Worm (Caenorhabditis elegans) whole organism, late embryonic: ENCODE measurements around the gene F07A11.1.
A peak's percentile ranks its signal among the peaks of the same experiment; 100 is the strongest.

Source experiments
- F13H6.1 ChIP-seq: sonication (generic microtip); optimal IDR thresholded peaks from 2 replicates; lab custom pipeline; 2016; ENCODE audit warnings: missing genetic modification characterization, missing compliant biosample characterization
- K02D7.2 ChIP-seq: sonication (generic microtip); optimal IDR thresholded peaks from 2 replicates; lab custom pipeline; 2017; ENCODE audit warnings: mild to moderate bottlenecking, missing genetic modification characterization, missing compliant biosample characterization
- K09A11.1 ChIP-seq: sonication (generic microtip); optimal IDR thresholded peaks from 2 replicates; lab custom pipeline; 2017; ENCODE audit warnings: antibody characterized with exemption, mild to moderate bottlenecking, missing genetic modification characterization, missing compliant biosample characterization; ENCODE audit not compliant: insufficient read depth
- T23F11.4 ChIP-seq: fragments of 200-800 bp; sonication (Bioruptor generic); optimal IDR thresholded peaks from 2 replicates; lab custom pipeline; 2018; ENCODE audit warnings: mild to moderate bottlenecking, missing genetic modification characterization, missing compliant biosample characterization
- ahr-1 ChIP-seq: sonication (generic microtip); optimal IDR thresholded peaks from 2 replicates; lab custom pipeline; 2016; ENCODE audit warnings: missing genetic modification characterization, missing compliant biosample characterization
- ama-1 ChIP-seq: fragments of 150-350 bp; optimal IDR thresholded peaks from 2 replicates; lab custom pipeline; 2014
- ceh-2 ChIP-seq: sonication (generic microtip); optimal IDR thresholded peaks from 2 replicates; lab custom pipeline; 2016; ENCODE audit warnings: missing genotype, missing genetic modification characterization, missing compliant biosample characterization
- ceh-22 ChIP-seq: sonication (generic microtip); optimal IDR thresholded peaks from 2 replicates; lab custom pipeline; 2017; ENCODE audit warnings: missing biosample characterization, missing genetic modification characterization
- ceh-24 ChIP-seq: sonication (generic microtip); optimal IDR thresholded peaks from 2 replicates; lab custom pipeline; 2016; ENCODE audit warnings: mild to moderate bottlenecking, missing genetic modification characterization, missing compliant biosample characterization
- ceh-30 ChIP-seq: fragments of 150-350 bp; optimal IDR thresholded peaks from 2 replicates; lab custom pipeline; 2014; ENCODE audit warnings: missing biosample characterization, missing genetic modification characterization
- ceh-31 ChIP-seq: sonication (generic microtip); optimal IDR thresholded peaks from 2 replicates; lab custom pipeline; 2016; ENCODE audit warnings: missing genetic modification characterization, missing compliant biosample characterization
- ceh-34 ChIP-seq: sonication (generic microtip); optimal IDR thresholded peaks from 2 replicates; lab custom pipeline; 2016; ENCODE audit warnings: mild to moderate bottlenecking, missing genetic modification characterization, missing compliant biosample characterization
- ceh-45 ChIP-seq: fragments of 200-800 bp; sonication (Bioruptor generic); IDR thresholded peaks from 2 replicates; pipeline ENCODE4 v1.3.6; 2022; ENCODE audit warnings: missing genetic modification reagents, missing genetic modification characterization, missing compliant biosample characterization
- ceh-48 ChIP-seq: sonication (generic microtip); optimal IDR thresholded peaks from 2 replicates; lab custom pipeline; 2016; ENCODE audit warnings: missing genetic modification characterization, inconsistent platforms, missing compliant biosample characterization
- ceh-6 ChIP-seq: fragments of 200-800 bp; sonication (Bioruptor generic); optimal IDR thresholded peaks from 2 replicates; lab custom pipeline; 2018; ENCODE audit warnings: mild to moderate bottlenecking, missing genetic modification characterization, missing compliant biosample characterization
- ceh-9 ChIP-seq: sonication (generic microtip); optimal IDR thresholded peaks from 2 replicates; lab custom pipeline; 2016; ENCODE audit warnings: mild to moderate bottlenecking, missing genetic modification characterization, inconsistent platforms, missing compliant biosample characterization
- dmd-4 ChIP-seq: sonication (generic microtip); optimal IDR thresholded peaks from 2 replicates; lab custom pipeline; 2016; ENCODE audit warnings: borderline replicate concordance, missing genetic modification characterization, missing compliant biosample characterization
- elt-2 ChIP-seq: sonication (generic microtip); optimal IDR thresholded peaks from 2 replicates; lab custom pipeline; 2016; ENCODE audit warnings: missing genetic modification reagents, missing genetic modification characterization, missing compliant biosample characterization
- ets-4 ChIP-seq: sonication (generic microtip); optimal IDR thresholded peaks from 2 replicates; lab custom pipeline; 2016; ENCODE audit warnings: missing genetic modification characterization, missing compliant biosample characterization
- fax-1 ChIP-seq: sonication (generic microtip); optimal IDR thresholded peaks from 2 replicates; lab custom pipeline; 2016; ENCODE audit warnings: missing genotype, missing genetic modification characterization, missing compliant biosample characterization
- fkh-10 ChIP-seq: fragments of 150-350 bp; optimal IDR thresholded peaks from 2 replicates; lab custom pipeline; 2014; ENCODE audit warnings: missing biosample characterization, missing genetic modification reagents, missing genetic modification characterization
- fkh-6 ChIP-seq: sonication (generic microtip); optimal IDR thresholded peaks from 2 replicates; lab custom pipeline; 2016; ENCODE audit warnings: missing genetic modification characterization, missing compliant biosample characterization
- gmeb-2 ChIP-seq: sonication (generic microtip); optimal IDR thresholded peaks from 2 replicates; lab custom pipeline; 2016; ENCODE audit warnings: missing genetic modification characterization, inconsistent platforms, missing compliant biosample characterization
- hlh-13 ChIP-seq: fragments of 200-800 bp; sonication (Bioruptor generic); optimal IDR thresholded peaks from 2 replicates; lab custom pipeline; 2018; ENCODE audit warnings: mild to moderate bottlenecking, missing genetic modification characterization, missing compliant biosample characterization
- hlh-30 ChIP-seq: sonication (generic microtip); optimal IDR thresholded peaks from 2 replicates; lab custom pipeline; 2017; ENCODE audit warnings: antibody characterized with exemption, missing genetic modification characterization, missing compliant biosample characterization; ENCODE audit not compliant: insufficient read depth
- hlh-6 ChIP-seq: sonication (generic microtip); optimal IDR thresholded peaks from 2 replicates; lab custom pipeline; 2016; ENCODE audit warnings: missing genotype, missing genetic modification characterization, missing compliant biosample characterization
- lim-6 ChIP-seq: sonication (generic microtip); optimal IDR thresholded peaks from 2 replicates; lab custom pipeline; 2016; ENCODE audit warnings: missing genetic modification characterization, missing compliant biosample characterization
- lin-11 ChIP-seq: fragments of 200-800 bp; sonication (Bioruptor generic); optimal IDR thresholded peaks from 2 replicates; lab custom pipeline; 2018; ENCODE audit warnings: mild to moderate bottlenecking, missing genetic modification characterization, missing compliant biosample characterization
- madf-2 ChIP-seq: sonication (generic microtip); optimal IDR thresholded peaks from 2 replicates; lab custom pipeline; 2017; ENCODE audit warnings: missing genetic modification characterization, missing compliant biosample characterization
- mec-3 ChIP-seq: sonication (generic microtip); optimal IDR thresholded peaks from 2 replicates; lab custom pipeline; 2016; ENCODE audit warnings: borderline replicate concordance, missing genetic modification characterization, missing compliant biosample characterization
- nhr-11 ChIP-seq: fragments of 150-350 bp; optimal IDR thresholded peaks from 2 replicates; lab custom pipeline; 2014; ENCODE audit warnings: missing biosample characterization, missing genetic modification characterization
- nhr-232 ChIP-seq: sonication (generic microtip); optimal IDR thresholded peaks from 2 replicates; lab custom pipeline; 2016; ENCODE audit warnings: missing genetic modification characterization, missing compliant biosample characterization
- npax-4 ChIP-seq: sonication (generic microtip); optimal IDR thresholded peaks from 2 replicates; lab custom pipeline; 2016; ENCODE audit warnings: missing genetic modification characterization, missing compliant biosample characterization
- pat-9 ChIP-seq: fragments of 200-800 bp; sonication (Bioruptor generic); optimal IDR thresholded peaks from 2 replicates; lab custom pipeline; 2018; ENCODE audit warnings: mild to moderate bottlenecking, missing genetic modification characterization, moderate library complexity, missing compliant biosample characterization
- pax-1 ChIP-seq: fragments of 150-350 bp; optimal IDR thresholded peaks from 2 replicates; lab custom pipeline; 2014; ENCODE audit warnings: missing biosample characterization, missing genetic modification characterization
- pha-2 ChIP-seq: sonication (generic microtip); optimal IDR thresholded peaks from 2 replicates; lab custom pipeline; 2017; ENCODE audit warnings: mild to moderate bottlenecking, missing genetic modification characterization, missing compliant biosample characterization
- pqm-1 ChIP-seq: sonication (generic microtip); optimal IDR thresholded peaks from 2 replicates; lab custom pipeline; 2016; ENCODE audit warnings: missing genetic modification characterization, missing compliant biosample characterization
- pros-1 ChIP-seq: fragments of 150-350 bp; optimal IDR thresholded peaks from 2 replicates; lab custom pipeline; 2014; ENCODE audit warnings: missing biosample characterization, missing genetic modification reagents, missing genetic modification characterization
- ref-2 ChIP-seq: sonication (generic microtip); optimal IDR thresholded peaks from 2 replicates; lab custom pipeline; 2016; ENCODE audit warnings: missing genetic modification characterization, missing compliant biosample characterization
- rnt-1 ChIP-seq: sonication (generic microtip); optimal IDR thresholded peaks from 2 replicates; lab custom pipeline; 2016; ENCODE audit warnings: missing genetic modification characterization, missing compliant biosample characterization
- sdc-2 ChIP-seq: sonication (generic microtip); optimal IDR thresholded peaks from 2 replicates; lab custom pipeline; 2016; ENCODE audit warnings: missing genotype, missing genetic modification characterization, missing compliant biosample characterization
- sox-2 ChIP-seq: fragments of 200-800 bp; sonication (Bioruptor generic); IDR thresholded peaks from 2 replicates; pipeline ENCODE4 v1.3.6; 2022; ENCODE audit warnings: missing genetic modification reagents, missing genetic modification characterization, missing compliant biosample characterization
- sox-4 ChIP-seq: sonication (generic microtip); optimal IDR thresholded peaks from 2 replicates; lab custom pipeline; 2017; ENCODE audit warnings: mild to moderate bottlenecking, missing genetic modification characterization, inconsistent platforms, missing compliant biosample characterization
- syd-9 ChIP-seq: sonication (generic microtip); optimal IDR thresholded peaks from 2 replicates; lab custom pipeline; 2016; ENCODE audit warnings: mild to moderate bottlenecking, missing genetic modification characterization, moderate library complexity, missing compliant biosample characterization
- tbx-7 ChIP-seq: sonication (generic microtip); optimal IDR thresholded peaks from 2 replicates; lab custom pipeline; 2016; ENCODE audit warnings: missing genotype, missing genetic modification characterization, missing compliant biosample characterization
- unc-3 ChIP-seq, 2 experiments: fragments of 200-800 bp in 1 of 2; sonication (Bioruptor generic) in 1 of 2; sonication (generic microtip) in 1 of 2; conservative IDR thresholded peaks in 1 of 2; optimal IDR thresholded peaks in 1 of 2; 2 replicates each; pipeline versions ENCODE4 v1.3.6 to Lab custom; 2016 to 2022; ENCODE audit warnings: missing compliant biosample characterization in 2 of 2, missing genetic modification characterization in 2 of 2, missing genetic modification reagents in 1 of 2
- unc-55 ChIP-seq: sonication (generic microtip); optimal IDR thresholded peaks from 2 replicates; lab custom pipeline; 2017; ENCODE audit warnings: missing biosample characterization, missing genetic modification reagents, missing genetic modification characterization
- unc-86 ChIP-seq: sonication (generic microtip); optimal IDR thresholded peaks from 2 replicates; lab custom pipeline; 2016; ENCODE audit warnings: missing genetic modification characterization, missing compliant biosample characterization
- ztf-16 ChIP-seq: sonication (generic microtip); optimal IDR thresholded peaks from 2 replicates; lab custom pipeline; 2017; ENCODE audit warnings: missing genetic modification characterization, missing compliant biosample characterization

Gene F07A11.1

DNA sequence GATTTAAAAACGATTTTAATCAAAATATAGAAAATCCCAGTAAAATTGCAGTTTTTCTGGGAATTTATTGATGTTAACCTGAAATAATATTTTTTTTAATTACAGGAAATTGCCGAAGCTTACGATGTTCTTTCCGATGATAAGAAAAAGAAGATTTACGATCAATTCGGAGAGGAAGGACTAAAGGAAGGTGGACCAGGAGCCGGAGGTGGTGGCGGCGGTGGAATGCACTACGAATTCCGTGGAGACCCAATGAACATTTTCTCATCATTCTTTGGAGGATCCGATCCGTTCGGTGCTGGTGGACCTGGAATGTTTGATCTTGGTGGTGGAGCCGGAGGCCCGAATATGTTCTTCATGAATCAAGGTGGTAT lies 46.0 kb downstream of the F07A11.1 start:
- TF ChIP-seq K02D7.2 (no peak), ceh-6 (GFP tag; lab: Kevin White, UChicago) (no peak), ceh-2 (tag; lab: Kevin White, UChicago) (no peak), tbx-7 (tag; lab: Kevin White, UChicago) (no peak), T23F11.4 (GFP tag; lab: Kevin White, UChicago) (no peak), unc-86 (tag; lab: Kevin White, UChicago) (no peak), ahr-1 (tag; lab: Kevin White, UChicago) (no peak), rnt-1 (no peak), fkh-10 (GFP tag; lab: Kevin White, UChicago) (no peak)

DNA sequence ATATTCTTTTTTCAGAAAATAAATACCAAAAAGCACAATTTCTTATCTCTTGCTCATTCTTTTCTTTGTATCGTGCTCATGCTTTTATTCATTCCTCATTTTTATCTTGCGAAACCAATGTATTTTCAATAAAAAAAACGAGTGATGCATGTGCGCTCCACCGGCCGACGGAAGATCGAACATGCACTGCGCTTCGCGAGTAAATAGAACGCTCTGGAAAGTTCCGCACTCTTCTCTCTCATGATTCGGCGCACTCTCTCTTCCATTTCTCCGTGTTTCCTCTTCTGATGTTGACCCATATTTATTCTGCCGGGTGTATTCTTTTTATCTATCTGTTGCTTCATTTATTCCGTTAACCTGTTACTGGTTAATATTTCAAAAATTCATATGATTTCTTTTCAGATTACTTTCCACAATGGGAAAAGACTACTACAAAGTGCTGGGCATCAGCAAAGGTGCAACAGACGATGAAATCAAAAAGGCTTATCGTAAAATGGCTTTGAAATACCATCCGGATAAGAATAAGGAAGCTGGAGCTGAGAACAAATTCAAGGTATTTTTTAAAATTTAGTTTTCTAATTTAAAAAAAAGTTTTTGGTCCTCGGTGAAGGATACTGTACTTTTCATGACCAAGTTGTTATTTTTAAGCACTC lies 46.5 kb downstream of the F07A11.1 start, which contains the start of gene dnj-13:
dnj-13 (plus strand) TSS at position 403 of the 653 bp plus-strand sequence.
- TF ChIP-seq nhr-11 (tag; lab: Kevin White, UChicago) (no peak), ahr-1 (tag; lab: Kevin White, UChicago) (no peak), hlh-6 (no peak), mec-3 (tag; lab: Kevin White, UChicago) (no peak), npax-4 (tag; lab: Kevin White, UChicago) (no peak), ceh-45 (GFP tag; lab: Robert Waterston, UW) (no peak), pat-9 (no peak), unc-3 (GFP tag; conservative IDR thresholded peaks at IDR 0.05; lab: Robert Waterston, UW) (no peak; the same call in 1 of the 2 replicates), unc-3 (tag; optimal IDR thresholded peaks at IDR 0.05; lab: Kevin White, UChicago) (no peak), fkh-6 (tag; lab: Kevin White, UChicago) (no peak), nhr-232 (tag; lab: Kevin White, UChicago) (no peak), fax-1 (tag; lab: Kevin White, UChicago) (no peak), tbx-7 (tag; lab: Kevin White, UChicago) (peak; percentile 15), ceh-48 (tag; lab: Kevin White, UChicago) (peak; percentile 31), ceh-30 (tag; lab: Kevin White, UChicago) (peak; percentile 59), ref-2 (peak; percentile 93), elt-2 (peak; percentile 73), pros-1 (peak; percentile 47), K02D7.2 (no peak), ceh-6 (GFP tag; lab: Kevin White, UChicago) (no peak), madf-2 (tag; lab: Kevin White, UChicago) (peak; percentile 65), sdc-2 (tag; lab: Kevin White, UChicago) (peak; percentile 55), pha-2 (tag; lab: Kevin White, UChicago) (no peak), ceh-31 (tag; lab: Kevin White, UChicago) (peak; percentile 66), lim-6 (tag; lab: Kevin White, UChicago) (no peak), ztf-16 (tag; lab: Kevin White, UChicago) (peak; percentile 3), lin-11 (tag; lab: Kevin White, UChicago) (no peak), pax-1 (tag; lab: Kevin White, UChicago) (peak; percentile 61), sox-4 (tag; lab: Kevin White, UChicago) (no peak), ets-4 (tag; lab: Kevin White, UChicago) (peak; percentile 33), ama-1 (lab: Kevin White, UChicago) (peak; percentile 27), syd-9 (peak; percentile 71), hlh-13 (GFP tag; lab: Kevin White, UChicago) (no peak), ceh-9 (no peak), pqm-1 (tag; lab: Kevin White, UChicago) (peak; percentile 52), gmeb-2 (peak; percentile 51), T23F11.4 (GFP tag; lab: Kevin White, UChicago) (no peak), ceh-34 (tag; lab: Kevin White, UChicago) (peak; percentile 86), K09A11.1 (no peak), fkh-10 (GFP tag; lab: Kevin White, UChicago) (no peak), F13H6.1 (tag; lab: Kevin White, UChicago) (no peak), ceh-22 (peak; percentile 3), dmd-4 (tag; lab: Kevin White, UChicago) (no peak), unc-55 (GFP tag; lab: Kevin White, UChicago) (peak; percentile 82), sox-2 (GFP tag; lab: Robert Waterston, UW) (no peak), hlh-30 (peak; percentile 83), ceh-2 (tag; lab: Kevin White, UChicago) (peak; percentile 49), unc-86 (tag; lab: Kevin White, UChicago) (peak; percentile 14), ceh-24 (tag; lab: Kevin White, UChicago) (no peak)
